Fruit fly (Drosophila melanogaster) whole organism, prepupa: ENCODE measurements around the gene CG12481.

Source experiments
- Blimp-1 ChIP-seq: fragments of 200-800 bp; sonication (Bioruptor generic); optimal IDR thresholded peaks from 3 replicates; lab custom pipeline; 2017; ENCODE audit warnings: missing biosample characterization, missing genetic modification characterization, mild to moderate bottlenecking, moderate library complexity, missing genetic modification reagents
- CG10631 ChIP-seq: fragments of 200-800 bp; sonication (Bioruptor generic); optimal IDR thresholded peaks from 2 replicates; lab custom pipeline; 2016; ENCODE audit warnings: missing biosample characterization, missing genetic modification characterization
- CG11294 ChIP-seq: fragments of 200-800 bp; sonication (Bioruptor generic); IDR thresholded peaks from 2 replicates; pipeline ENCODE4 v1.3.6; 2022; ENCODE audit warnings: missing biosample characterization, missing genetic modification characterization
- CG3919 ChIP-seq: fragments of 200-800 bp; sonication (Bioruptor generic); optimal IDR thresholded peaks from 3 replicates; lab custom pipeline; 2016; ENCODE audit warnings: missing biosample characterization, missing genetic modification characterization
- CG6276 ChIP-seq: fragments of 200-800 bp; sonication (Bioruptor generic); optimal IDR thresholded peaks from 2 replicates; lab custom pipeline; 2017; ENCODE audit warnings: missing biosample characterization, mild to moderate bottlenecking, missing genetic modification characterization
- Ets21C ChIP-seq: fragments of 200-800 bp; sonication (Bioruptor generic); optimal IDR thresholded peaks from 3 replicates; lab custom pipeline; 2016; ENCODE audit warnings: missing biosample characterization, missing genetic modification characterization
- Gug ChIP-seq: fragments of 200-800 bp; sonication (Bioruptor generic); IDR thresholded peaks from 2 replicates; pipeline ENCODE4 v1.3.6; 2022; ENCODE audit warnings: missing biosample characterization, missing genetic modification characterization
- acj6 ChIP-seq: fragments of 200-800 bp; sonication (Bioruptor generic); optimal IDR thresholded peaks from 3 replicates; lab custom pipeline; 2016; ENCODE audit warnings: missing biosample characterization, missing genetic modification characterization
- dac ChIP-seq: fragments of 200-800 bp; sonication (Bioruptor generic); optimal IDR thresholded peaks from 2 replicates; lab custom pipeline; 2017; ENCODE audit warnings: missing biosample characterization, mild to moderate bottlenecking, missing genetic modification characterization
- pdm3 ChIP-seq: fragments of 200-800 bp; sonication (Bioruptor generic); optimal IDR thresholded peaks from 3 replicates; lab custom pipeline; 2016; ENCODE audit warnings: missing biosample characterization, missing genetic modification characterization
- vri ChIP-seq: fragments of 200-800 bp; sonication (Bioruptor generic); optimal IDR thresholded peaks from 3 replicates; lab custom pipeline; 2016; ENCODE audit warnings: missing biosample characterization, mild to moderate bottlenecking, missing genetic modification characterization

DNA sequence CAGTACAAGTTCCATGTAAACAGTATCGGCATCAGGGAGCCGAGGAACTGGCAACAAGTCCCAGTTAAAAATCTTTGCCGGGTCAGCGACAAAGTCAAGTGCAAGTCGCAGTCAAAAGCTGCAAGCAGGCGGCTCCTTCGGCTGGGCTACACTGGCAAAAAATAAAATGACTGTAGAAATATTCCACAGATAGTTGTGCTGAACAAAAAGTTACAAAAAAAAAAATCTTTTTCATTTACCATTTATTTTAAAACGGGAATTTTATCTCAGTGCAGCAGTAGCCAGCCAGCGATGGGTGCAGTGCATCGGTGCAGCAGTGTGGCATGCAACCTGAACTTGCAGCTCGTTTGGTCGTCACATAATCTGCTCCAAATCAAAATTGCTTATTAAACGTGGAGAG lies 37.7 kb upstream of the CG12481 start:
- TF ChIP-seq pdm3 (GFP tag; lab: Kevin White, UChicago) (peak; percentile 36), Ets21C (GFP tag; lab: Kevin White, UChicago) (no peak), acj6 (GFP tag; lab: Kevin White, UChicago) (peak; percentile 20), dac (peak; percentile 2), CG10631 (peak; percentile 40), CG11294 (GFP tag; lab: Robert Waterston, UW) (no peak), CG6276 (peak; percentile 21), CG3919 (peak; percentile 56), Blimp-1 (GFP tag; lab: Kevin White, UChicago) (no peak), Gug (GFP tag; lab: Robert Waterston, UW) (peak; percentile 47), vri (no peak)
